Worm (Caenorhabditis elegans) whole organism, L3 larva: Measurements from ENCODE around the gene clec-121.

ENCODE experiments used
- ama-1 ChIP-seq: fragments of 150-350 bp; optimal IDR thresholded peaks from 2 replicates; lab custom pipeline; 2018
- nhr-67 ChIP-seq: fragments of 150-350 bp; optimal IDR thresholded peaks from 2 replicates; lab custom pipeline; 2014; ENCODE audit warnings: missing biosample characterization, missing genetic modification characterization
- nhr-77 ChIP-seq: fragments of 150-350 bp; optimal IDR thresholded peaks from 2 replicates; lab custom pipeline; 2014; ENCODE audit warnings: missing biosample characterization, missing genetic modification characterization

- TF ChIP-seq ama-1 (lab: Kevin White, UChicago): no peak
- TF ChIP-seq nhr-67 (tag; lab: Kevin White, UChicago): no peak
- TF ChIP-seq nhr-77 (tag; lab: Kevin White, UChicago): no peak
Measured at ce11 chrII:3063366-3063765, 38.8 kb upstream of the clec-121 start.
